Fruit fly (Drosophila melanogaster): ENCODE measurements around the gene Rab40.

The Rab40 gene

dm6 chrX:12462936-12463558 lies at the start of gene Rab40, which contains the start of gene CG42258:
Rab40 (minus strand) TSS chrX:12463112.
CG42258 (plus strand) TSS chrX:12463528.
- TF ChIP-seq CG17801 (GFP tag; optimal IDR thresholded peaks at IDR 0.05; ENCODE audit: partially characterized antibody), result peak; percentile 7

- TF ChIP-seq CG17801 (GFP tag; optimal IDR thresholded peaks at IDR 0.05; ENCODE audit: partially characterized antibody), result peak; percentile 79
These were observed 48.1 kb upstream of the Rab40 start for dm6 chrX:12510750-12511649.

dm6 chrX:12507589-12507988 lies 44.7 kb upstream of the Rab40 start:
- TF ChIP-seq CG17801 (GFP tag; optimal IDR thresholded peaks at IDR 0.05; ENCODE audit: partially characterized antibody), result no peak

- peak; percentile 77 for TF ChIP-seq CG17801 (GFP tag; optimal IDR thresholded peaks at IDR 0.05; ENCODE audit: partially characterized antibody)
These were observed 35.2 kb upstream of the Rab40 start for dm6 chrX:12498101-12498500.

- TF ChIP-seq CG17801 (GFP tag; optimal IDR thresholded peaks at IDR 0.05; ENCODE audit: partially characterized antibody), result no peak
These were observed 34.0 kb upstream of the Rab40 start, which contains the start of gene mdu for dm6 chrX:12496930-12497329. mdu (plus strand) TSS chrX:12497188.

- no peak for TF ChIP-seq CG17801 (GFP tag; optimal IDR thresholded peaks at IDR 0.05; ENCODE audit: partially characterized antibody)
These were observed 33.6 kb upstream of the Rab40 start, which contains the start of gene Mks1 for dm6 chrX:12496497-12496896. Mks1 (minus strand) TSS chrX:12496597.

- no peak for TF ChIP-seq CG17801 (GFP tag; optimal IDR thresholded peaks at IDR 0.05; ENCODE audit: partially characterized antibody)
These were observed 27.1 kb upstream of the Rab40 start, which contains the start of gene Lsp1alpha for dm6 chrX:12489991-12490390. Lsp1alpha (plus strand) TSS chrX:12490291.

dm6 chrX:12487485-12487884 lies 24.6 kb upstream of the Rab40 start:
- TF ChIP-seq CG17801 (GFP tag; optimal IDR thresholded peaks at IDR 0.05; ENCODE audit: partially characterized antibody), result no peak

- no peak for TF ChIP-seq CG17801 (GFP tag; optimal IDR thresholded peaks at IDR 0.05; ENCODE audit: partially characterized antibody)
These were observed 23.5 kb upstream of the Rab40 start, which contains the start of gene Cpr11A for dm6 chrX:12486294-12487020. Cpr11A (plus strand) TSS chrX:12486970.

- no peak for TF ChIP-seq CG17801 (GFP tag; optimal IDR thresholded peaks at IDR 0.05; ENCODE audit: partially characterized antibody)
These were observed 17.4 kb upstream of the Rab40 start for dm6 chrX:12480282-12480681.

dm6 chrX:12473953-12474468 lies 11.1 kb upstream of the Rab40 start:
- TF ChIP-seq CG17801 (GFP tag; optimal IDR thresholded peaks at IDR 0.05; ENCODE audit: partially characterized antibody), result peak; percentile 46

dm6 chrX:12472244-12472736 lies 9.4 kb upstream of the Rab40 start:
- peak; percentile 98 for TF ChIP-seq CG17801 (GFP tag; optimal IDR thresholded peaks at IDR 0.05; ENCODE audit: partially characterized antibody)

- TF ChIP-seq CG17801 (GFP tag; optimal IDR thresholded peaks at IDR 0.05; ENCODE audit: partially characterized antibody), result no peak
These were observed 8.5 kb upstream of the Rab40 start for dm6 chrX:12471408-12471807.

- TF ChIP-seq CG17801 (GFP tag; optimal IDR thresholded peaks at IDR 0.05; ENCODE audit: partially characterized antibody), result peak; percentile 34
These were observed 7.4 kb upstream of the Rab40 start for dm6 chrX:12470187-12470931.
